Worm (Caenorhabditis elegans) whole organism, late embryonic: ENCODE data around the gene srtx-1.

Experiments used
- C08G9.2 ChIP-seq: sonication (generic microtip); optimal IDR thresholded peaks from 2 replicates; lab custom pipeline; 2016; ENCODE audit warnings: mild to moderate bottlenecking, missing genetic modification characterization, moderate library complexity, missing compliant biosample characterization
- C38D4.7 ChIP-seq: fragments of 200-800 bp; sonication (Bioruptor generic); optimal IDR thresholded peaks from 2 replicates; lab custom pipeline; 2018; ENCODE audit warnings: mild to moderate bottlenecking, missing genetic modification characterization, moderate library complexity, missing compliant biosample characterization
- F13H6.1 ChIP-seq: sonication (generic microtip); optimal IDR thresholded peaks from 2 replicates; lab custom pipeline; 2016; ENCODE audit warnings: missing genetic modification characterization, missing compliant biosample characterization
- K02D7.2 ChIP-seq: sonication (generic microtip); optimal IDR thresholded peaks from 2 replicates; lab custom pipeline; 2017; ENCODE audit warnings: mild to moderate bottlenecking, missing genetic modification characterization, missing compliant biosample characterization
- Y22D7AL.16 ChIP-seq: sonication (generic microtip); optimal IDR thresholded peaks from 2 replicates; lab custom pipeline; 2016; ENCODE audit warnings: missing genetic modification characterization, missing compliant biosample characterization
- ahr-1 ChIP-seq: sonication (generic microtip); optimal IDR thresholded peaks from 2 replicates; lab custom pipeline; 2016; ENCODE audit warnings: missing genetic modification characterization, missing compliant biosample characterization
- ceh-14 ChIP-seq: sonication (generic microtip); optimal IDR thresholded peaks from 2 replicates; lab custom pipeline; 2016; ENCODE audit warnings: missing genotype, missing genetic modification characterization, missing compliant biosample characterization
- ceh-19 ChIP-seq: fragments of 200-800 bp; sonication (Bioruptor generic); optimal IDR thresholded peaks from 2 replicates; lab custom pipeline; 2018; ENCODE audit warnings: mild to moderate bottlenecking, missing genetic modification characterization, missing compliant biosample characterization
- ceh-2 ChIP-seq: sonication (generic microtip); optimal IDR thresholded peaks from 2 replicates; lab custom pipeline; 2016; ENCODE audit warnings: missing genotype, missing genetic modification characterization, missing compliant biosample characterization
- ceh-22 ChIP-seq: sonication (generic microtip); optimal IDR thresholded peaks from 2 replicates; lab custom pipeline; 2017; ENCODE audit warnings: missing biosample characterization, missing genetic modification characterization
- ceh-30 ChIP-seq: fragments of 150-350 bp; optimal IDR thresholded peaks from 2 replicates; lab custom pipeline; 2014; ENCODE audit warnings: missing biosample characterization, missing genetic modification characterization
- ceh-31 ChIP-seq: sonication (generic microtip); optimal IDR thresholded peaks from 2 replicates; lab custom pipeline; 2016; ENCODE audit warnings: missing genetic modification characterization, missing compliant biosample characterization
- ceh-34 ChIP-seq: sonication (generic microtip); optimal IDR thresholded peaks from 2 replicates; lab custom pipeline; 2016; ENCODE audit warnings: mild to moderate bottlenecking, missing genetic modification characterization, missing compliant biosample characterization
- ceh-45 ChIP-seq: fragments of 200-800 bp; sonication (Bioruptor generic); IDR thresholded peaks from 2 replicates; pipeline ENCODE4 v1.3.6; 2022; ENCODE audit warnings: missing genetic modification reagents, missing genetic modification characterization, missing compliant biosample characterization
- ceh-6 ChIP-seq: fragments of 200-800 bp; sonication (Bioruptor generic); optimal IDR thresholded peaks from 2 replicates; lab custom pipeline; 2018; ENCODE audit warnings: mild to moderate bottlenecking, missing genetic modification characterization, missing compliant biosample characterization
- ceh-9 ChIP-seq: sonication (generic microtip); optimal IDR thresholded peaks from 2 replicates; lab custom pipeline; 2016; ENCODE audit warnings: mild to moderate bottlenecking, missing genetic modification characterization, inconsistent platforms, missing compliant biosample characterization
- che-1 ChIP-seq: sonication (generic microtip); optimal IDR thresholded peaks from 2 replicates; lab custom pipeline; 2016; ENCODE audit warnings: mild to moderate bottlenecking, missing genetic modification characterization, missing compliant biosample characterization
- dmd-4 ChIP-seq: sonication (generic microtip); optimal IDR thresholded peaks from 2 replicates; lab custom pipeline; 2016; ENCODE audit warnings: borderline replicate concordance, missing genetic modification characterization, missing compliant biosample characterization
- elt-2 ChIP-seq: sonication (generic microtip); optimal IDR thresholded peaks from 2 replicates; lab custom pipeline; 2016; ENCODE audit warnings: missing genetic modification reagents, missing genetic modification characterization, missing compliant biosample characterization
- ets-4 ChIP-seq: sonication (generic microtip); optimal IDR thresholded peaks from 2 replicates; lab custom pipeline; 2016; ENCODE audit warnings: missing genetic modification characterization, missing compliant biosample characterization
- eyg-1 ChIP-seq: sonication (generic microtip); optimal IDR thresholded peaks from 2 replicates; lab custom pipeline; 2016; ENCODE audit warnings: missing genotype, missing genetic modification characterization, missing compliant biosample characterization
- fax-1 ChIP-seq: sonication (generic microtip); optimal IDR thresholded peaks from 2 replicates; lab custom pipeline; 2016; ENCODE audit warnings: missing genotype, missing genetic modification characterization, missing compliant biosample characterization
- fkh-10 ChIP-seq: fragments of 150-350 bp; optimal IDR thresholded peaks from 2 replicates; lab custom pipeline; 2014; ENCODE audit warnings: missing biosample characterization, missing genetic modification reagents, missing genetic modification characterization
- fkh-6 ChIP-seq: sonication (generic microtip); optimal IDR thresholded peaks from 2 replicates; lab custom pipeline; 2016; ENCODE audit warnings: missing genetic modification characterization, missing compliant biosample characterization
- gmeb-2 ChIP-seq: sonication (generic microtip); optimal IDR thresholded peaks from 2 replicates; lab custom pipeline; 2016; ENCODE audit warnings: missing genetic modification characterization, inconsistent platforms, missing compliant biosample characterization
- hlh-15 ChIP-seq: sonication (generic microtip); optimal IDR thresholded peaks from 2 replicates; lab custom pipeline; 2016; ENCODE audit warnings: missing genetic modification characterization, missing compliant biosample characterization
- hlh-30 ChIP-seq: sonication (generic microtip); optimal IDR thresholded peaks from 2 replicates; lab custom pipeline; 2017; ENCODE audit warnings: antibody characterized with exemption, missing genetic modification characterization, missing compliant biosample characterization; ENCODE audit not compliant: insufficient read depth
- hlh-6 ChIP-seq: sonication (generic microtip); optimal IDR thresholded peaks from 2 replicates; lab custom pipeline; 2016; ENCODE audit warnings: missing genotype, missing genetic modification characterization, missing compliant biosample characterization
- hlh-8 ChIP-seq: sonication (generic microtip); optimal IDR thresholded peaks from 2 replicates; lab custom pipeline; 2016; ENCODE audit warnings: missing genotype, missing genetic modification characterization, missing compliant biosample characterization
- lim-6 ChIP-seq: sonication (generic microtip); optimal IDR thresholded peaks from 2 replicates; lab custom pipeline; 2016; ENCODE audit warnings: missing genetic modification characterization, missing compliant biosample characterization
- lin-11 ChIP-seq: fragments of 200-800 bp; sonication (Bioruptor generic); optimal IDR thresholded peaks from 2 replicates; lab custom pipeline; 2018; ENCODE audit warnings: mild to moderate bottlenecking, missing genetic modification characterization, missing compliant biosample characterization
- madf-2 ChIP-seq: sonication (generic microtip); optimal IDR thresholded peaks from 2 replicates; lab custom pipeline; 2017; ENCODE audit warnings: missing genetic modification characterization, missing compliant biosample characterization
- nfya-1 ChIP-seq: sonication (generic microtip); optimal IDR thresholded peaks from 2 replicates; lab custom pipeline; 2017; ENCODE audit warnings: missing genetic modification characterization, mild to moderate bottlenecking, missing compliant biosample characterization, antibody characterized with exemption, moderate library complexity
- npax-4 ChIP-seq: sonication (generic microtip); optimal IDR thresholded peaks from 2 replicates; lab custom pipeline; 2016; ENCODE audit warnings: missing genetic modification characterization, missing compliant biosample characterization
- odd-2 ChIP-seq: sonication (generic microtip); optimal IDR thresholded peaks from 2 replicates; lab custom pipeline; 2017; ENCODE audit warnings: antibody characterized with exemption, mild to moderate bottlenecking, missing genetic modification characterization, missing compliant biosample characterization
- pat-9 ChIP-seq: fragments of 200-800 bp; sonication (Bioruptor generic); optimal IDR thresholded peaks from 2 replicates; lab custom pipeline; 2018; ENCODE audit warnings: mild to moderate bottlenecking, missing genetic modification characterization, moderate library complexity, missing compliant biosample characterization
- pax-1 ChIP-seq: fragments of 150-350 bp; optimal IDR thresholded peaks from 2 replicates; lab custom pipeline; 2014; ENCODE audit warnings: missing biosample characterization, missing genetic modification characterization
- pha-2 ChIP-seq: sonication (generic microtip); optimal IDR thresholded peaks from 2 replicates; lab custom pipeline; 2017; ENCODE audit warnings: mild to moderate bottlenecking, missing genetic modification characterization, missing compliant biosample characterization
- pha-4 ChIP-seq: fragments of 150-350 bp; optimal IDR thresholded peaks from 2 replicates; lab custom pipeline; 2018; ENCODE audit warnings: missing biosample characterization, missing genetic modification reagents, missing genetic modification characterization
- pqm-1 ChIP-seq: sonication (generic microtip); optimal IDR thresholded peaks from 2 replicates; lab custom pipeline; 2016; ENCODE audit warnings: missing genetic modification characterization, missing compliant biosample characterization
- pros-1 ChIP-seq: fragments of 150-350 bp; optimal IDR thresholded peaks from 2 replicates; lab custom pipeline; 2014; ENCODE audit warnings: missing biosample characterization, missing genetic modification reagents, missing genetic modification characterization
- sdc-2 ChIP-seq: sonication (generic microtip); optimal IDR thresholded peaks from 2 replicates; lab custom pipeline; 2016; ENCODE audit warnings: missing genotype, missing genetic modification characterization, missing compliant biosample characterization
- sox-2 ChIP-seq: fragments of 200-800 bp; sonication (Bioruptor generic); IDR thresholded peaks from 2 replicates; pipeline ENCODE4 v1.3.6; 2022; ENCODE audit warnings: missing genetic modification reagents, missing genetic modification characterization, missing compliant biosample characterization
- sox-4 ChIP-seq: sonication (generic microtip); optimal IDR thresholded peaks from 2 replicates; lab custom pipeline; 2017; ENCODE audit warnings: mild to moderate bottlenecking, missing genetic modification characterization, inconsistent platforms, missing compliant biosample characterization
- syd-9 ChIP-seq: sonication (generic microtip); optimal IDR thresholded peaks from 2 replicates; lab custom pipeline; 2016; ENCODE audit warnings: mild to moderate bottlenecking, missing genetic modification characterization, moderate library complexity, missing compliant biosample characterization
- tbx-2 ChIP-seq: sonication (generic microtip); optimal IDR thresholded peaks from 2 replicates; lab custom pipeline; 2016; ENCODE audit warnings: missing genetic modification characterization, missing compliant biosample characterization
- tbx-7 ChIP-seq: sonication (generic microtip); optimal IDR thresholded peaks from 2 replicates; lab custom pipeline; 2016; ENCODE audit warnings: missing genotype, missing genetic modification characterization, missing compliant biosample characterization
- ttx-3 ChIP-seq: sonication (generic microtip); optimal IDR thresholded peaks from 2 replicates; lab custom pipeline; 2016; ENCODE audit warnings: missing genetic modification reagents, missing genetic modification characterization, missing compliant biosample characterization
- unc-3 ChIP-seq, 2 experiments: fragments of 200-800 bp in 1 of 2; sonication (Bioruptor generic) in 1 of 2; sonication (generic microtip) in 1 of 2; conservative IDR thresholded peaks in 1 of 2; optimal IDR thresholded peaks in 1 of 2; 2 replicates each; pipeline versions ENCODE4 v1.3.6 to Lab custom; 2016 to 2022; ENCODE audit warnings: missing compliant biosample characterization in 2 of 2, missing genetic modification characterization in 2 of 2, missing genetic modification reagents in 1 of 2
- unc-42 ChIP-seq: sonication (generic microtip); optimal IDR thresholded peaks from 2 replicates; lab custom pipeline; 2016; ENCODE audit warnings: missing genotype, missing genetic modification characterization, missing compliant biosample characterization
- unc-86 ChIP-seq: sonication (generic microtip); optimal IDR thresholded peaks from 2 replicates; lab custom pipeline; 2016; ENCODE audit warnings: missing genetic modification characterization, missing compliant biosample characterization
- zip-5 ChIP-seq: sonication (generic microtip); optimal IDR thresholded peaks from 2 replicates; lab custom pipeline; 2016; ENCODE audit warnings: missing genetic modification characterization, missing compliant biosample characterization
- ztf-16 ChIP-seq: sonication (generic microtip); optimal IDR thresholded peaks from 2 replicates; lab custom pipeline; 2017; ENCODE audit warnings: missing genetic modification characterization, missing compliant biosample characterization

srtx-1 gene

DNA sequence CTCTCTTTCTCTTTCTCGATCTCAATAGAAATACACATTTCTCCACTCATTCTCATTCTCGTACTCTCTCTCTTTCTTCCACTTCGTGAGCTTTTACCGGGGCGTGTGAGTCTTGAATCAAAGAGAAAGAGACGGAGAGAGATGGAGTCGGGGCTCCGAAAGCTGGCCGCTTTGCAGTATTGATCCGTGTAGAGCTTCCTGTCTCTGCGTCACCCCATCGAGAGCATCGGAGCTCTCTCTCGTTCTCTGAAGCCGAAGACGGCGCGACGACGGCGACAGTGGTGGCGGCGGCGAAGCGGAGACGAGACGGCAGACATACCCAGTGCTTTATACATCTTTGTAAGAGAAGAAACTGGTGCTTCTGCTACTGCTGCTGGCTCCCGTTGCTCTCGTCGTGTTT lies 18.9 kb upstream of the srtx-1 start:
- TF ChIP-seq pax-1 (tag; lab: Kevin White, UChicago) (no peak), pros-1 (tag; lab: Kevin White, UChicago) (peak; percentile 34), ceh-31 (tag; lab: Kevin White, UChicago) (peak; percentile 91), syd-9 (tag; lab: Kevin White, UChicago) (peak; percentile 27), sox-2 (GFP tag; lab: Robert Waterston, UW) (no peak), sdc-2 (tag; lab: Kevin White, UChicago) (peak; percentile 6), dmd-4 (tag; lab: Kevin White, UChicago) (no peak), tbx-7 (tag; lab: Kevin White, UChicago) (no peak), odd-2 (tag; lab: Kevin White, UChicago) (no peak), gmeb-2 (tag; lab: Kevin White, UChicago) (no peak), zip-5 (tag; lab: Kevin White, UChicago) (no peak), unc-42 (tag; lab: Kevin White, UChicago) (peak; percentile 67), pha-4 (no peak), ceh-14 (tag; lab: Kevin White, UChicago) (peak; percentile 76), Y22D7AL.16 (no peak), unc-86 (tag; lab: Kevin White, UChicago) (no peak), ceh-2 (tag; lab: Kevin White, UChicago) (peak; percentile 20), pqm-1 (tag; lab: Kevin White, UChicago) (no peak), C08G9.2 (tag; lab: Kevin White, UChicago) (no peak), fkh-6 (tag; lab: Kevin White, UChicago) (no peak), pha-2 (tag; lab: Kevin White, UChicago) (no peak), unc-3 (GFP tag; conservative IDR thresholded peaks at IDR 0.05; lab: Robert Waterston, UW) (no peak), unc-3 (tag; optimal IDR thresholded peaks at IDR 0.05; lab: Kevin White, UChicago) (no peak), elt-2 (tag; lab: Kevin White, UChicago) (no peak), F13H6.1 (tag; lab: Kevin White, UChicago) (no peak), ceh-22 (tag; lab: Kevin White, UChicago) (no peak), ahr-1 (tag; lab: Kevin White, UChicago) (no peak), ceh-45 (GFP tag; lab: Robert Waterston, UW) (no peak), lim-6 (tag; lab: Kevin White, UChicago) (no peak), nfya-1 (tag; lab: Kevin White, UChicago) (peak; percentile 87), pat-9 (tag; lab: Kevin White, UChicago) (no peak), K02D7.2 (no peak), ceh-19 (GFP tag; lab: Kevin White, UChicago) (peak; percentile 61), hlh-8 (tag; lab: Kevin White, UChicago) (no peak), hlh-15 (tag; lab: Kevin White, UChicago) (no peak), hlh-6 (tag; lab: Kevin White, UChicago) (peak; percentile 20), ets-4 (tag; lab: Kevin White, UChicago) (no peak), npax-4 (tag; lab: Kevin White, UChicago) (no peak), ceh-34 (tag; lab: Kevin White, UChicago) (peak; percentile 66), fax-1 (tag; lab: Kevin White, UChicago) (peak; percentile 41), tbx-2 (tag; lab: Kevin White, UChicago) (peak; percentile 75), hlh-30 (no peak), ztf-16 (tag; lab: Kevin White, UChicago) (no peak), fkh-10 (peak; percentile 58), che-1 (tag; lab: Kevin White, UChicago) (no peak), C38D4.7 (GFP tag; lab: Kevin White, UChicago) (peak; percentile 7), madf-2 (peak; percentile 22), lin-11 (tag; lab: Kevin White, UChicago) (no peak), ceh-6 (GFP tag; lab: Kevin White, UChicago) (no peak), ceh-9 (tag; lab: Kevin White, UChicago) (no peak), eyg-1 (no peak), ttx-3 (tag; lab: Kevin White, UChicago) (no peak), ceh-30 (tag; lab: Kevin White, UChicago) (no peak), sox-4 (tag; lab: Kevin White, UChicago) (no peak)
